Worm (Caenorhabditis elegans) whole organism, mixed stage, embryonic: ENCODE results near the gene srsx-19.

Experiments
- blmp-1 ChIP-seq: fragments of 150-350 bp; optimal IDR thresholded peaks from 2 replicates; lab custom pipeline; 2014; ENCODE audit warnings: missing biosample characterization, missing genetic modification characterization
- cnd-1 ChIP-seq: fragments of 200-800 bp; sonication (Bioruptor generic); optimal IDR thresholded peaks from 2 replicates; lab custom pipeline; 2018; ENCODE audit warnings: mild to moderate bottlenecking, missing genetic modification characterization, missing compliant biosample characterization
- drap-1 ChIP-seq: fragments of 200-800 bp; sonication (Bioruptor generic); optimal IDR thresholded peaks from 3 replicates; lab custom pipeline; 2018; ENCODE audit warnings: mild to moderate bottlenecking, missing genetic modification characterization, missing compliant biosample characterization
- elt-1 ChIP-seq: sonication (generic microtip); optimal IDR thresholded peaks from 2 replicates; lab custom pipeline; 2017; ENCODE audit warnings: missing genetic modification characterization, mild to moderate bottlenecking, missing compliant biosample characterization, antibody characterized with exemption, moderate library complexity, borderline replicate concordance; ENCODE audit not compliant: insufficient read depth
- elt-3 ChIP-seq: fragments of 150-350 bp; optimal IDR thresholded peaks from 2 replicates; lab custom pipeline; 2014; ENCODE audit warnings: missing biosample characterization, missing genetic modification characterization
- mab-5 ChIP-seq: fragments of 150-350 bp; optimal IDR thresholded peaks from 2 replicates; lab custom pipeline; 2014; ENCODE audit warnings: missing biosample characterization, missing genetic modification characterization
- mep-1 ChIP-seq: fragments of 150-350 bp; optimal IDR thresholded peaks from 2 replicates; lab custom pipeline; 2017; ENCODE audit warnings: missing biosample characterization, missing genetic modification reagents, missing genetic modification characterization, inconsistent platforms
- nhr-12 ChIP-seq: fragments of 150-350 bp; optimal IDR thresholded peaks from 2 replicates; lab custom pipeline; 2014; ENCODE audit warnings: missing biosample characterization, missing genetic modification characterization
- pha-4 ChIP-seq: fragments of 150-350 bp; optimal IDR thresholded peaks from 2 replicates; lab custom pipeline; 2018; ENCODE audit warnings: missing biosample characterization, missing genetic modification reagents, missing genetic modification characterization
- snpc-4 ChIP-seq: fragments of 150-350 bp; optimal IDR thresholded peaks from 2 replicates; lab custom pipeline; 2014; ENCODE audit warnings: missing biosample characterization, missing genetic modification characterization
- sptf-1 ChIP-seq: sonication (generic microtip); optimal IDR thresholded peaks from 2 replicates; lab custom pipeline; 2017; ENCODE audit warnings: mild to moderate bottlenecking, missing genetic modification characterization, moderate library complexity, missing compliant biosample characterization
- unc-39 ChIP-seq: fragments of 150-350 bp; optimal IDR thresholded peaks from 2 replicates; lab custom pipeline; 2014; ENCODE audit warnings: missing biosample characterization, missing genetic modification characterization
- ztf-11 ChIP-seq: fragments of 150-350 bp; optimal IDR thresholded peaks from 2 replicates; lab custom pipeline; 2014; ENCODE audit warnings: missing biosample characterization, missing genetic modification characterization

- TF ChIP-seq pha-4 (tag; lab: Kevin White, UChicago) (no peak), unc-39 (tag; lab: Kevin White, UChicago) (no peak), mab-5 (no peak), ztf-11 (tag; lab: Kevin White, UChicago) (no peak), mep-1 (tag; lab: Kevin White, UChicago) (no peak), drap-1 (GFP tag; lab: Kevin White, UChicago) (no peak), elt-1 (tag; lab: Kevin White, UChicago) (no peak), sptf-1 (no peak), elt-3 (tag; lab: Kevin White, UChicago) (no peak), cnd-1 (no peak), snpc-4 (no peak), blmp-1 (no peak), nhr-12 (tag; lab: Kevin White, UChicago) (no peak)
These were observed 33.2 kb upstream of the srsx-19 start, which contains the start of gene ttr-21 for ce11 chrV:13854306-13854705.
